Fruit fly (Drosophila melanogaster) whole organism, pupa: ENCODE data around the gene HP1c.

Source experiments
- CG10348 ChIP-seq: fragments of 200-800 bp; sonication (Bioruptor generic); IDR thresholded peaks from 2 replicates; pipeline ENCODE4 v1.3.6; 2022; ENCODE audit warnings: missing biosample characterization, missing genetic modification characterization
- CG12605 ChIP-seq: fragments of 200-800 bp; sonication (Bioruptor generic); IDR thresholded peaks from 2 replicates; pipeline ENCODE4 v1.3.6; 2022; ENCODE audit warnings: missing biosample characterization, missing genetic modification characterization
- CG13204 ChIP-seq: fragments of 200-800 bp; sonication (Bioruptor generic); optimal IDR thresholded peaks from 2 replicates; lab custom pipeline; 2018; ENCODE audit warnings: missing biosample characterization, mild to moderate bottlenecking, missing genetic modification characterization, moderate library complexity
- CG14655 ChIP-seq: fragments of 200-800 bp; sonication (Bioruptor generic); optimal IDR thresholded peaks from 3 replicates; lab custom pipeline; 2017; ENCODE audit warnings: mild to moderate bottlenecking, missing biosample characterization, missing genetic modification reagents, missing genetic modification characterization
- CG15710 ChIP-seq: fragments of 200-800 bp; sonication (Bioruptor generic); optimal IDR thresholded peaks from 2 replicates; lab custom pipeline; 2018; ENCODE audit warnings: missing biosample characterization, mild to moderate bottlenecking, missing genetic modification characterization, moderate library complexity
- CG17806 ChIP-seq: fragments of 200-800 bp; sonication (Bioruptor generic); optimal IDR thresholded peaks from 2 replicates; lab custom pipeline; 2018; ENCODE audit warnings: missing biosample characterization, mild to moderate bottlenecking, missing genetic modification characterization, moderate library complexity
- CG32121 ChIP-seq: fragments of 200-800 bp; sonication (Bioruptor generic); IDR thresholded peaks from 2 replicates; pipeline ENCODE4 v1.3.6; 2022; ENCODE audit warnings: missing biosample characterization, missing genetic modification characterization
- CG34367 ChIP-seq: fragments of 200-800 bp; sonication (Bioruptor generic); optimal IDR thresholded peaks from 2 replicates; lab custom pipeline; 2018; ENCODE audit warnings: missing biosample characterization, mild to moderate bottlenecking, missing genetic modification characterization
- CG4496 ChIP-seq: fragments of 200-800 bp; sonication (Bioruptor generic); IDR thresholded peaks from 3 replicates; pipeline ENCODE4 v1.3.6; 2022; ENCODE audit warnings: missing biosample characterization, missing genetic modification characterization
- CG8159 ChIP-seq: fragments of 200-800 bp; sonication (Bioruptor generic); optimal IDR thresholded peaks from 3 replicates; lab custom pipeline; 2018; ENCODE audit warnings: missing biosample characterization, mild to moderate bottlenecking, missing genetic modification characterization, moderate library complexity
- CG8301 ChIP-seq: fragments of 200-800 bp; sonication (Bioruptor generic); optimal IDR thresholded peaks from 2 replicates; lab custom pipeline; 2018; ENCODE audit warnings: missing biosample characterization, mild to moderate bottlenecking, missing genetic modification characterization
- CG9948 ChIP-seq: fragments of 200-800 bp; sonication (Bioruptor generic); optimal IDR thresholded peaks from 2 replicates; lab custom pipeline; 2018; ENCODE audit warnings: missing biosample characterization, mild to moderate bottlenecking, missing genetic modification characterization, moderate library complexity
- D1 ChIP-seq: fragments of 200-800 bp; sonication (Bioruptor generic); optimal IDR thresholded peaks from 2 replicates; lab custom pipeline; 2018; ENCODE audit warnings: missing biosample characterization, mild to moderate bottlenecking, missing genetic modification characterization, moderate library complexity
- EcR ChIP-seq: fragments of 200-800 bp; sonication (Bioruptor generic); optimal IDR thresholded peaks from 3 replicates; lab custom pipeline; 2019; ENCODE audit warnings: missing biosample characterization, missing genetic modification characterization, mild to moderate bottlenecking, moderate library complexity, missing genetic modification reagents
- Ets98B ChIP-seq: fragments of 200-800 bp; sonication (Bioruptor generic); IDR thresholded peaks from 2 replicates; pipeline ENCODE4 v1.3.6; 2022; ENCODE audit warnings: missing biosample characterization, missing genetic modification characterization
- Pif1A ChIP-seq: fragments of 200-800 bp; sonication (Bioruptor generic); optimal IDR thresholded peaks from 3 replicates; lab custom pipeline; 2016; ENCODE audit warnings: missing biosample characterization, missing genetic modification characterization
- Pif1B ChIP-seq: fragments of 200-800 bp; sonication (Bioruptor generic); optimal IDR thresholded peaks from 3 replicates; lab custom pipeline; 2016; ENCODE audit warnings: missing biosample characterization, missing genetic modification characterization
- Snoo ChIP-seq: fragments of 200-800 bp; sonication (Bioruptor generic); optimal IDR thresholded peaks from 3 replicates; lab custom pipeline; 2017; ENCODE audit warnings: missing biosample characterization, mild to moderate bottlenecking, missing genetic modification characterization, inconsistent platforms
- fd96Ca ChIP-seq: fragments of 200-800 bp; sonication (Bioruptor generic); IDR thresholded peaks from 3 replicates; pipeline ENCODE4 v1.3.6; 2022; ENCODE audit warnings: missing biosample characterization, missing genetic modification characterization
- gl ChIP-seq: fragments of 200-800 bp; sonication (Bioruptor generic); optimal IDR thresholded peaks from 2 replicates; lab custom pipeline; 2018; ENCODE audit warnings: missing biosample characterization, mild to moderate bottlenecking, missing genetic modification characterization
- rn ChIP-seq: fragments of 200-800 bp; sonication (Bioruptor generic); IDR thresholded peaks from 2 replicates; pipeline ENCODE4 v1.3.6; 2022; ENCODE audit warnings: missing biosample characterization, missing genetic modification characterization

The HP1c gene

DNA sequence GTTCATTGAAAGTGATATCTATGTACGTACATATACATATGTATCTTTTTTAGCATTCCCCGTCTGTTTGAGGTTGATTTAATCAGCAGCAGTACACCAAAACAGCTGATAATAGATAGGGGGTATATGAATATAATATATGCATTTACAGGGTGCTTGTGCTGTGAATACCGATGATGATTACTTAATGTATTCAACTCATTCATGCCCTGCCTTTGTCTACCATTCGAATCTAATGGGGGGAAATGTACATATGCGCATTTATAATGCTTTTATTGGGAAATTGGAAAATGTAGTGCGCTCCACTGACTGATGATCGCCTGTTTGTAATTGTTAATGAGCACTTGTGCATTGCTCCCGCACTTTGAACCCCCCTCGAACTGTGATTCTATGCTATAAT lies 34.7 kb downstream of the HP1c start:
- TF ChIP-seq D1 (tag; lab: Kevin White, UChicago) (no peak), Pif1A (GFP tag; lab: Kevin White, UChicago) (no peak), CG4496 (GFP tag; lab: Robert Waterston, UW) (peak; percentile 34; the same call in 1 of the 3 replicates), CG9948 (no peak), CG34367 (tag; lab: Kevin White, UChicago) (no peak), CG32121 (GFP tag; lab: Robert Waterston, UW) (0 out of 2 replicates have a peak, but pooled peaks have one; percentile 20), fd96Ca (GFP tag; lab: Robert Waterston, UW) (no peak), CG8301 (tag; lab: Kevin White, UChicago) (no peak), Pif1B (GFP tag; lab: Kevin White, UChicago) (no peak)

DNA sequence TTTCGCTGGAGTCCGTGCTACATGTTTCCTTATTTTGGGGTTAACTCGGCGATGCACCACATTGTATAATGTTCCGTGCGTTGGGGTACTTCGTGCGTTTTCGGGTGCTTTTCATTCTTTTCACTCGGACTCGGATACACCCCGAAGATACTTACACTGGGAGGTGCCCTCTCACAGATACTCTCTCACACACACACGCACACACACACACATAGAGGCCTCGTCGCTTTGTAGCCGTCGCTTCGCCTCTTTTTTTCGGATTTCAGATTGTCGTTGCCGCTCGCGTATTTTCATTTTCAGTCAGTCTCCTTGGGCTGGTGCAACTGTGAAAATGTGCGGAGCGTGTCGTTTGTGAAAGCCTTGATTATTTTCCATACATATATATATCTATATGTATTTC lies 36.0 kb downstream of the HP1c start:
- TF ChIP-seq CG8159 (tag; lab: Kevin White, UChicago) (no peak), CG17806 (tag; lab: Kevin White, UChicago) (no peak), Snoo (tag; lab: Kevin White, UChicago) (no peak), Pif1A (GFP tag; lab: Kevin White, UChicago) (peak; percentile 57), Pif1B (GFP tag; lab: Kevin White, UChicago) (peak; percentile 54), CG12605 (GFP tag; lab: Robert Waterston, UW) (peak; percentile 74), gl (tag; lab: Kevin White, UChicago) (no peak), CG8301 (tag; lab: Kevin White, UChicago) (no peak), CG34367 (tag; lab: Kevin White, UChicago) (no peak), CG32121 (GFP tag; lab: Robert Waterston, UW) (peak; percentile 95), D1 (tag; lab: Kevin White, UChicago) (no peak), EcR (GFP tag; lab: Kevin White, UChicago) (peak; percentile 28), fd96Ca (GFP tag; lab: Robert Waterston, UW) (peak; percentile 95), CG13204 (GFP tag; lab: Kevin White, UChicago) (peak; percentile 32), CG15710 (tag; lab: Kevin White, UChicago) (peak; percentile 16), CG9948 (no peak), CG10348 (GFP tag; lab: Robert Waterston, UW) (no peak), rn (GFP tag; lab: Robert Waterston, UW) (no peak), CG14655 (GFP tag; lab: Kevin White, UChicago) (peak; percentile 28), Ets98B (GFP tag; lab: Robert Waterston, UW) (peak; percentile 96), CG4496 (GFP tag; lab: Robert Waterston, UW) (peak; percentile 82)
- TF ChIP-seq, all 21 proteins: peak for 11

DNA sequence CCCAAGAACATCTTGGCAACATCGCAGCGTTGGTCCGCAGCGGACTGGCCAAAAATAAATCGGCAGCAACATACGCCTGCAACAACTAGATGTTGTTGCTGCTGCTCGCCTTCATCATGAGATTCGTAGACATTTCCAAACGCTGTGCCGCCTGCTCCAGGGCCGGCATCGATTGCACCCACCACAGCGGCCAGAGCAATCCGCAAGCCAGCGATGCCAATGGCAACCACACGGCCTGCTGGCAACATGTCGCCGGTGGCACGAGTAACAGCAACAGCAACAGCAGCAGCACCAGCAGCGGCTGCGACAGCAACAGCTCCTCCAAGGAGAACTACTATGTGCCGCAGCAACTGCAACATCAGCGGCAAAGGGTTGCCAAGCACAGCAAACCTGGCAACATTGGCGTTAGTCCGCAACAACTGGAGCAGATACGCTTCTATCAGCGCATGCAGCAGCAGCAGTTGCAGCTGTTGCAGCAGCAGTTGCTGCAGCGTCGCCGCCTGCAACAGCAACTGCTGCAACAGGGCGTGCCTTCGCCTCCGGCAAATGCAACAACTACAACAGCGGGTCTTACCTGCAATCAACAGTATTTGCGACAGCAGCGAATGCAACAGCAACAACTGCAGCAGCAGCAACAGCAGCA lies 39.4 kb downstream of the HP1c start:
- TF ChIP-seq gl (tag; lab: Kevin White, UChicago) (no peak), CG8301 (tag; lab: Kevin White, UChicago) (no peak), CG8159 (tag; lab: Kevin White, UChicago) (no peak), CG17806 (tag; lab: Kevin White, UChicago) (no peak), Pif1B (GFP tag; lab: Kevin White, UChicago) (no peak), Snoo (tag; lab: Kevin White, UChicago) (no peak), CG10348 (GFP tag; lab: Robert Waterston, UW) (no peak), EcR (GFP tag; lab: Kevin White, UChicago) (no peak), CG15710 (tag; lab: Kevin White, UChicago) (no peak), CG13204 (GFP tag; lab: Kevin White, UChicago) (no peak), fd96Ca (GFP tag; lab: Robert Waterston, UW) (no peak), Pif1A (GFP tag; lab: Kevin White, UChicago) (no peak), CG34367 (tag; lab: Kevin White, UChicago) (no peak), rn (GFP tag; lab: Robert Waterston, UW) (no peak), CG32121 (GFP tag; lab: Robert Waterston, UW) (no peak), CG12605 (GFP tag; lab: Robert Waterston, UW) (no peak), D1 (tag; lab: Kevin White, UChicago) (no peak), CG14655 (GFP tag; lab: Kevin White, UChicago) (no peak), CG9948 (no peak)

DNA sequence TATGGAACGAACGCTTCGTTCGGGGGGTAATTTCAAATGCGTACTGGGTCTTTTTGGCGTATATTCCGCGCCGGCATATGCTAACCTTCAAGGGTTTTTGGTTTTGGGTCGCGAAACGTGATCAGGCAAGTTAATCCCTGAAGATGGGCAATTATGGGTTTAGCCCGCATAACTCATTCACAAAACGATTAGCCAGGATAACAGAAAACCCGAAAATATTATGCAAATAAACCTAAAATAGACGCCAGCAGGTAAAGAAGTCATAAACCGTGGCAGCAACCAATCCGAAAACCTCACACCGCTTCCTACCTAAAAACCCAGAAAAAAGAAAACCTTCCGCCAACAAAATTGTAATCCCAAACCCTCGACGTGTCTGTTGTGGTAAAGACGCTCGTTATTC lies 43.7 kb downstream of the HP1c start:
- TF ChIP-seq fd96Ca (GFP tag; lab: Robert Waterston, UW) (no peak), gl (tag; lab: Kevin White, UChicago) (no peak), CG13204 (GFP tag; lab: Kevin White, UChicago) (no peak), EcR (GFP tag; lab: Kevin White, UChicago) (no peak), CG14655 (GFP tag; lab: Kevin White, UChicago) (no peak), Ets98B (GFP tag; lab: Robert Waterston, UW) (no peak), CG10348 (GFP tag; lab: Robert Waterston, UW) (no peak), Pif1B (GFP tag; lab: Kevin White, UChicago) (no peak), CG17806 (tag; lab: Kevin White, UChicago) (no peak)

DNA sequence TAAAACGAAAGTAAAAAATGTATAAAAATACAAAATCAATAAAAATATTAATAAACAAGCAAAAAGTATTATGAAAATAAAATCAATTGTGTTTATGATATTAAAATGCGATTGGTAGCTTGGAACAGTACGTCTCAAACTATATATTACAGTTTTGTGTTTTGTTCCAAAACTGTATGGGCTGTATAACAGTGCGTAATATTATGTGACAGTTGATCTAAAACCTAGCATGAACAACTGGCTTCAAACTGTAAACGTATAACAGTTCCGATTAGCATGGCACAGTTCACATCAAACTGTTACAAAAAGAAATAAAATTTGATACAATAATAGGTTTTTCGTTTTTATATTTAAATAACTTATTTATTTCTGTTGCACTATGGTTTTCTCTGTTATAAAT lies 48.5 kb downstream of the HP1c start:
- no peak for TF ChIP-seq Pif1A (GFP tag; lab: Kevin White, UChicago)
- TF ChIP-seq CG13204 (GFP tag; lab: Kevin White, UChicago): no peak
- no peak for TF ChIP-seq CG15710 (tag; lab: Kevin White, UChicago)
- TF ChIP-seq CG8159 (tag; lab: Kevin White, UChicago): no peak
- no peak for TF ChIP-seq CG4496 (GFP tag; lab: Robert Waterston, UW)
- TF ChIP-seq CG34367 (tag; lab: Kevin White, UChicago): no peak
- no peak for TF ChIP-seq gl (tag; lab: Kevin White, UChicago)
- no peak for TF ChIP-seq CG14655 (GFP tag; lab: Kevin White, UChicago)
- no peak for TF ChIP-seq fd96Ca (GFP tag; lab: Robert Waterston, UW)
- TF ChIP-seq CG12605 (GFP tag; lab: Robert Waterston, UW): no peak
- TF ChIP-seq CG32121 (GFP tag; lab: Robert Waterston, UW): no peak
- no peak for TF ChIP-seq Snoo (tag; lab: Kevin White, UChicago)
- no peak for TF ChIP-seq D1 (tag; lab: Kevin White, UChicago)
- TF ChIP-seq Ets98B (GFP tag; lab: Robert Waterston, UW): no peak
- TF ChIP-seq CG17806 (tag; lab: Kevin White, UChicago): no peak
- no peak for TF ChIP-seq EcR (GFP tag; lab: Kevin White, UChicago)
- TF ChIP-seq CG10348 (GFP tag; lab: Robert Waterston, UW): no peak
- no peak for TF ChIP-seq Pif1B (GFP tag; lab: Kevin White, UChicago)
- TF ChIP-seq rn (GFP tag; lab: Robert Waterston, UW): no peak
- no peak for TF ChIP-seq CG9948
